Worm (Caenorhabditis elegans) whole organism, L4 larva: ENCODE results near the gene ckb-1.
A peak's percentile ranks its signal among the peaks of the same experiment; 100 is the strongest.

Source experiments
- F26F4.8 ChIP-seq: fragments of 200-800 bp; sonication (Bioruptor generic); conservative IDR thresholded peaks from 2 replicates; pipeline ENCODE4 v1.3.6; 2022; ENCODE audit warnings: missing genetic modification characterization, missing compliant biosample characterization
- F37D6.2 ChIP-seq: sonication (generic microtip); optimal IDR thresholded peaks from 2 replicates; lab custom pipeline; 2016; ENCODE audit warnings: mild to moderate bottlenecking, missing genetic modification characterization, missing compliant biosample characterization
- T26A8.4 ChIP-seq: fragments of 200-800 bp; sonication (Bioruptor generic); IDR thresholded peaks from 2 replicates; pipeline ENCODE4 v1.3.6; 2022; ENCODE audit warnings: missing genetic modification characterization, missing compliant biosample characterization
- Y105C5A.15 ChIP-seq: fragments of 200-800 bp; sonication (Bioruptor generic); IDR thresholded peaks from 2 replicates; pipeline ENCODE4 v1.3.6; 2022; ENCODE audit warnings: missing genetic modification characterization, missing compliant biosample characterization
- aha-1 ChIP-seq: fragments of 150-350 bp; peaks from one replicate; lab custom pipeline; 2014; ENCODE audit warnings: missing biosample characterization, missing genetic modification characterization
- aly-2 ChIP-seq: sonication (generic microtip); optimal IDR thresholded peaks from 2 replicates; lab custom pipeline; 2018; ENCODE audit warnings: missing biosample characterization, missing genetic modification characterization
- ceh-20 ChIP-seq: fragments of 200-800 bp; sonication (Bioruptor generic); IDR thresholded peaks from 2 replicates; pipeline ENCODE4 v1.3.6; 2022; ENCODE audit warnings: missing genetic modification reagents, missing genetic modification characterization, missing compliant biosample characterization
- daf-19 ChIP-seq: fragments of 200-800 bp; sonication (Bioruptor generic); conservative IDR thresholded peaks from 2 replicates; pipeline ENCODE4 v1.3.6; 2022; ENCODE audit warnings: missing genetic modification characterization, missing compliant biosample characterization
- dmd-8 ChIP-seq: fragments of 200-800 bp; sonication (Bioruptor generic); IDR thresholded peaks from 2 replicates; pipeline ENCODE4 v1.3.6; 2022; ENCODE audit warnings: missing genetic modification characterization, missing compliant biosample characterization
- dmd-9 ChIP-seq: fragments of 200-800 bp; sonication (Bioruptor generic); IDR thresholded peaks from 2 replicates; pipeline ENCODE4 v1.3.6; 2022; ENCODE audit warnings: missing genetic modification reagents, missing genetic modification characterization, missing compliant biosample characterization
- fkh-10 ChIP-seq: fragments of 150-350 bp; optimal IDR thresholded peaks from 2 replicates; lab custom pipeline; 2014; ENCODE audit warnings: missing biosample characterization, missing genetic modification reagents, missing genetic modification characterization
- hlh-11 ChIP-seq: fragments of 200-800 bp; sonication (Bioruptor generic); optimal IDR thresholded peaks from 2 replicates; lab custom pipeline; 2018; ENCODE audit warnings: mild to moderate bottlenecking, missing genetic modification characterization, missing compliant biosample characterization
- hmg-1.1 ChIP-seq: fragments of 200-800 bp; sonication (Bioruptor generic); IDR thresholded peaks from 2 replicates; pipeline ENCODE4 v1.3.6; 2022; ENCODE audit warnings: missing genetic modification reagents, missing genetic modification characterization, missing compliant biosample characterization
- lin-29 ChIP-seq: fragments of 200-800 bp; sonication (Bioruptor generic); IDR thresholded peaks from 2 replicates; pipeline ENCODE4 v1.3.6; 2022; ENCODE audit warnings: missing genetic modification reagents, missing genetic modification characterization, missing compliant biosample characterization
- lin-38 ChIP-seq: fragments of 200-800 bp; sonication (Bioruptor generic); IDR thresholded peaks from 2 replicates; pipeline ENCODE4 v1.3.6; 2022; ENCODE audit warnings: missing genetic modification reagents, missing genetic modification characterization, missing compliant biosample characterization
- lsy-2 ChIP-seq, 2 experiments: fragments of 150-350 bp in 1 of 2; sonication (generic microtip) in 1 of 2; optimal IDR thresholded peaks; 2 replicates each; lab custom pipeline; 2014 to 2017; ENCODE audit warnings: missing biosample characterization in 2 of 2, missing genetic modification characterization in 2 of 2
- mdl-1 ChIP-seq, 2 experiments: fragments of 150-350 bp in 1 of 2; sonication (generic microtip) in 1 of 2; optimal IDR thresholded peaks; 2 replicates each; lab custom pipeline; 2014 to 2017; ENCODE audit warnings: missing biosample characterization in 2 of 2, missing genetic modification characterization in 2 of 2
- mep-1 ChIP-seq: fragments of 150-350 bp; sonication (generic microtip); optimal IDR thresholded peaks from 3 replicates; lab custom pipeline; 2014; ENCODE audit warnings: missing biosample characterization, missing genetic modification characterization
- mes-2 ChIP-seq: sonication (generic microtip); optimal IDR thresholded peaks from 2 replicates; lab custom pipeline; 2016; ENCODE audit warnings: missing genotype, mild to moderate bottlenecking, missing genetic modification characterization, missing compliant biosample characterization; ENCODE audit not compliant: poor library complexity, severe bottlenecking
- mxl-2 ChIP-seq: fragments of 200-800 bp; sonication (Bioruptor generic); conservative IDR thresholded peaks from 2 replicates; pipeline ENCODE4 v1.3.6; 2022; ENCODE audit warnings: missing genetic modification reagents, missing genetic modification characterization, missing compliant biosample characterization
- mxl-3 ChIP-seq: fragments of 200-800 bp; sonication (Bioruptor generic); optimal IDR thresholded peaks from 2 replicates; lab custom pipeline; 2018; ENCODE audit warnings: mild to moderate bottlenecking, missing genetic modification characterization, missing compliant biosample characterization
- nhr-11 ChIP-seq: fragments of 150-350 bp; optimal IDR thresholded peaks from 2 replicates; lab custom pipeline; 2014; ENCODE audit warnings: missing biosample characterization, missing genetic modification characterization
- nhr-28 ChIP-seq: fragments of 150-350 bp; optimal IDR thresholded peaks from 2 replicates; lab custom pipeline; 2014; ENCODE audit warnings: missing biosample characterization, missing genetic modification characterization
- nhr-41 ChIP-seq: fragments of 200-800 bp; sonication (Bioruptor generic); IDR thresholded peaks from 2 replicates; pipeline ENCODE4 v1.3.6; 2022; ENCODE audit warnings: missing genetic modification reagents, missing genetic modification characterization, missing compliant biosample characterization
- nhr-77 ChIP-seq: fragments of 150-350 bp; optimal IDR thresholded peaks from 2 replicates; lab custom pipeline; 2014; ENCODE audit warnings: missing biosample characterization, missing genetic modification characterization
- pqm-1 ChIP-seq: sonication (generic microtip); optimal IDR thresholded peaks from 2 replicates; lab custom pipeline; 2017; ENCODE audit warnings: missing biosample characterization, missing genetic modification characterization
- rbr-2 ChIP-seq: sonication (generic microtip); optimal IDR thresholded peaks from 2 replicates; lab custom pipeline; 2016; ENCODE audit warnings: missing genotype, missing genetic modification characterization, missing compliant biosample characterization
- set-16 ChIP-seq: fragments of 200-800 bp; sonication (Bioruptor generic); IDR thresholded peaks from 2 replicates; pipeline ENCODE4 v1.3.6; 2022; ENCODE audit warnings: missing genetic modification reagents, missing genetic modification characterization, missing compliant biosample characterization
- snpc-1.2 ChIP-seq: fragments of 200-800 bp; sonication (Bioruptor generic); IDR thresholded peaks from 2 replicates; pipeline ENCODE4 v1.3.6; 2022; ENCODE audit warnings: missing genetic modification reagents, missing genetic modification characterization, missing compliant biosample characterization
- tra-1 ChIP-seq: fragments of 200-800 bp; sonication (Bioruptor generic); IDR thresholded peaks from 2 replicates; pipeline ENCODE4 v1.3.6; 2022; ENCODE audit warnings: missing genetic modification reagents, missing genetic modification characterization, missing compliant biosample characterization
- unc-62 ChIP-seq, 3 experiments: fragments of 150-350 bp in 1 of 3; sonication (generic microtip); optimal IDR thresholded peaks in 2 of 3; peaks in 1 of 3; 1 replicate in 1 of 3; 2 replicates in 2 of 3; lab custom pipeline; 2014 to 2017; ENCODE audit warnings: missing biosample characterization in 3 of 3, missing genetic modification characterization in 3 of 3, missing genetic modification reagents in 3 of 3, missing genotype in 1 of 3
- vab-7 ChIP-seq: fragments of 200-800 bp; sonication (Bioruptor generic); IDR thresholded peaks from 2 replicates; pipeline ENCODE4 v1.3.6; 2022; ENCODE audit warnings: missing genetic modification reagents, missing genetic modification characterization, missing compliant biosample characterization
- zfp-2 ChIP-seq: sonication (generic microtip); optimal IDR thresholded peaks from 2 replicates; lab custom pipeline; 2016; ENCODE audit warnings: mild to moderate bottlenecking, missing genetic modification characterization, missing compliant biosample characterization
- ztf-7 ChIP-seq: fragments of 150-350 bp; optimal IDR thresholded peaks from 2 replicates; lab custom pipeline; 2014; ENCODE audit warnings: missing biosample characterization, missing genetic modification characterization

Gene ckb-1

ce11 chrIII:4323120-4323519 lies 42.0 kb upstream of the ckb-1 start:
- TF ChIP-seq tra-1 (GFP tag; lab: Robert Waterston, UW) = no peak
- no peak for TF ChIP-seq ceh-20
- TF ChIP-seq hmg-1.1 = peak; percentile 54; the same call in 1 of the 2 replicates
- TF ChIP-seq lin-38 (GFP tag; lab: Robert Waterston, UW) = 0 out of 2 replicates have a peak, but pooled peaks have one; percentile 16
- no peak for TF ChIP-seq mxl-2 (GFP tag; lab: Robert Waterston, UW)
- TF ChIP-seq dmd-9 (GFP tag; lab: Robert Waterston, UW) = no peak
- TF ChIP-seq lsy-2 (tag; optimal IDR thresholded peaks at IDR 0.05; lab: Kevin White, UChicago) = peak in 1 of 2 experiments; percentile 41
- TF ChIP-seq F26F4.8 (GFP tag; lab: Robert Waterston, UW) = no peak
- peak; percentile 23 for TF ChIP-seq mep-1 (tag; lab: Kevin White, UChicago)
- no peak for TF ChIP-seq fkh-10
- TF ChIP-seq vab-7 = 0 out of 2 replicates have a peak, but pooled peaks have one; percentile 26
- TF ChIP-seq ztf-7 = no peak
- peak; percentile 48 for TF ChIP-seq rbr-2 (tag; lab: Kevin White, UChicago)
- no peak for TF ChIP-seq Y105C5A.15 (GFP tag; lab: Robert Waterston, UW)
- peak in 1 of 2 experiments; percentile 67 for TF ChIP-seq unc-62 (GFP tag; optimal IDR thresholded peaks at IDR 0.05 in 1 of 2; lab: Kevin White, UChicago)
- no peak for TF ChIP-seq unc-62 (tag; optimal IDR thresholded peaks at IDR 0.05; lab: Kevin White, UChicago)
- TF ChIP-seq nhr-11 (tag; lab: Kevin White, UChicago) = peak; percentile 14
- TF ChIP-seq dmd-8 (GFP tag; lab: Robert Waterston, UW) = no peak
- no peak for TF ChIP-seq T26A8.4 (GFP tag; lab: Robert Waterston, UW)
- no peak for TF ChIP-seq F37D6.2 (tag; lab: Kevin White, UChicago)
- TF ChIP-seq, all 104 proteins: peak for 8

ce11 chrIII:4323859-4324258 lies 41.2 kb upstream of the ckb-1 start, which contains the start of gene H38K22.9:
TSS of gene H38K22.9 (plus strand) at chrIII:4324159.
- TF ChIP-seq zfp-2 (tag; lab: Kevin White, UChicago) (no peak), mep-1 (tag; lab: Kevin White, UChicago) (no peak), hlh-11 (tag; lab: Kevin White, UChicago) (no peak), mes-2 (tag; lab: Kevin White, UChicago) (no peak), snpc-1.2 (GFP tag; lab: Robert Waterston, UW) (no peak), pqm-1 (tag; lab: Kevin White, UChicago) (no peak), rbr-2 (tag; lab: Kevin White, UChicago) (no peak), nhr-77 (no peak), lin-29 (GFP tag; lab: Robert Waterston, UW) (no peak)

- no peak for TF ChIP-seq nhr-41 (GFP tag; lab: Robert Waterston, UW)
- peak; percentile 10 for TF ChIP-seq hlh-11 (tag; lab: Kevin White, UChicago)
- peak; percentile 42 for TF ChIP-seq mxl-3 (GFP tag; lab: Kevin White, UChicago)
- no peak for TF ChIP-seq mxl-2 (GFP tag; lab: Robert Waterston, UW)
- TF ChIP-seq aha-1 (tag; lab: Kevin White, UChicago) = peak; percentile 8
- TF ChIP-seq mdl-1 (tag; optimal IDR thresholded peaks at IDR 0.05; lab: Kevin White, UChicago) = peak in 1 of 2 experiments; percentile 15
- peak; percentile 65 for TF ChIP-seq nhr-28 (tag; lab: Kevin White, UChicago)
- TF ChIP-seq unc-62 (GFP tag; optimal IDR thresholded peaks at IDR 0.05 in 1 of 2; lab: Kevin White, UChicago) = peak in 1 of 2 experiments; percentile 17
- TF ChIP-seq unc-62 (tag; optimal IDR thresholded peaks at IDR 0.05; lab: Kevin White, UChicago) = no peak
Observed at ce11 chrIII:4328208-4328987, 36.7 kb upstream of the ckb-1 start.

- TF ChIP-seq lin-38 (GFP tag; lab: Robert Waterston, UW) (no peak), fkh-10 (no peak), set-16 (GFP tag; lab: Robert Waterston, UW) (no peak), daf-19 (GFP tag; lab: Robert Waterston, UW) (no peak), aly-2 (tag; lab: Kevin White, UChicago) (no peak), nhr-41 (GFP tag; lab: Robert Waterston, UW) (no peak), nhr-11 (tag; lab: Kevin White, UChicago) (no peak)
Observed at ce11 chrIII:4330984-4331383, 34.1 kb upstream of the ckb-1 start, which contains the start of gene gly-6. TSS of gene gly-6 (minus strand) at chrIII:4331228.
